Fruit fly (Drosophila melanogaster) whole organism, embryonic: Measurements from ENCODE around the gene Pop2.

Experiments
- CG15479 ChIP-seq: fragments of 200-800 bp; sonication (Bioruptor generic); optimal IDR thresholded peaks from 3 replicates; lab custom pipeline; 2019; ENCODE audit warnings: missing biosample characterization, mild to moderate bottlenecking, missing genetic modification characterization, moderate library complexity
- CG17802 ChIP-seq: fragments of 200-800 bp; sonication (Bioruptor generic); optimal IDR thresholded peaks from 2 replicates; lab custom pipeline; 2018; ENCODE audit warnings: missing biosample characterization, mild to moderate bottlenecking, missing genetic modification characterization, moderate library complexity
- CG8478 ChIP-seq: fragments of >200 bp; optimal IDR thresholded peaks from 2 replicates; lab custom pipeline; 2018
- Dip2 ChIP-seq: fragments of 200-800 bp; sonication (Bioruptor generic); IDR thresholded peaks from 2 replicates; pipeline ENCODE4 v1.3.6; 2022; ENCODE audit warnings: missing biosample characterization, missing genetic modification characterization
- HHEX ChIP-seq: fragments of 200-800 bp; sonication (Bioruptor generic); optimal IDR thresholded peaks from 3 replicates; lab custom pipeline; 2017; ENCODE audit warnings: missing biosample characterization, mild to moderate bottlenecking, missing genetic modification characterization, missing genetic modification reagents
- Hey ChIP-seq: fragments of 200-800 bp; sonication (Bioruptor generic); optimal IDR thresholded peaks from 3 replicates; lab custom pipeline; 2018; ENCODE audit warnings: missing biosample characterization, mild to moderate bottlenecking, missing genetic modification characterization
- Oaz ChIP-seq: fragments of 200-800 bp; sonication (Bioruptor generic); IDR thresholded peaks from 2 replicates; pipeline ENCODE4 v1.3.6; 2022; ENCODE audit warnings: missing biosample characterization, missing genetic modification characterization
- bowl ChIP-seq: fragments of 200-800 bp; sonication (Bioruptor generic); IDR thresholded peaks from 2 replicates; pipeline ENCODE4 v1.3.6; 2022; ENCODE audit warnings: missing biosample characterization, missing genetic modification characterization
- crc ChIP-seq: fragments of 200-800 bp; sonication (Bioruptor generic); optimal IDR thresholded peaks from 2 replicates; lab custom pipeline; 2016; ENCODE audit warnings: missing biosample characterization, missing genetic modification characterization
- usp ChIP-seq: fragments of >200 bp; optimal IDR thresholded peaks from 2 replicates; lab custom pipeline; 2017; ENCODE audit warnings: missing biosample characterization, missing genetic modification characterization

dm6 chr3L:12032257-12032656 is 29.5 kb upstream of the Pop2 start, which contains the start of gene CG43993:
- TF ChIP-seq CG8478 (lab: Kevin White, UChicago) (no peak), crc (GFP tag; lab: Kevin White, UChicago) (no peak), CG17802 (tag; lab: Kevin White, UChicago) (no peak), Oaz (GFP tag; lab: Robert Waterston, UW) (no peak), CG15479 (GFP tag; lab: Kevin White, UChicago) (no peak), usp (no peak), Dip2 (GFP tag; lab: Robert Waterston, UW) (no peak), HHEX (GFP tag; lab: Kevin White, UChicago) (no peak), bowl (no peak), Hey (tag; lab: Kevin White, UChicago) (no peak)
